Fruit fly (Drosophila melanogaster) whole organism, embryonic: Measurements from ENCODE around the gene shf.

ENCODE experiments used
- Blimp-1 ChIP-seq: fragments of 200-800 bp; sonication (Bioruptor generic); optimal IDR thresholded peaks from 3 replicates; lab custom pipeline; 2018; ENCODE audit warnings: missing biosample characterization, missing genetic modification characterization, mild to moderate bottlenecking, moderate library complexity, missing genetic modification reagents
- Bteb2 ChIP-seq: fragments of 200-800 bp; sonication (Bioruptor generic); optimal IDR thresholded peaks from 2 replicates; lab custom pipeline; 2016; ENCODE audit warnings: missing biosample characterization, missing genetic modification characterization
- CG10209 ChIP-seq: fragments of 200-800 bp; sonication (Bioruptor generic); optimal IDR thresholded peaks from 3 replicates; lab custom pipeline; 2017; ENCODE audit warnings: missing biosample characterization, mild to moderate bottlenecking, missing genetic modification characterization, missing genetic modification reagents
- CG10274 ChIP-seq: fragments of 200-800 bp; sonication (Bioruptor generic); optimal IDR thresholded peaks from 3 replicates; lab custom pipeline; 2017; ENCODE audit warnings: missing biosample characterization, mild to moderate bottlenecking, missing genetic modification characterization
- CG10462 ChIP-seq: fragments of 200-800 bp; sonication (Bioruptor generic); optimal IDR thresholded peaks from 2 replicates; lab custom pipeline; 2016; ENCODE audit warnings: missing biosample characterization, missing genetic modification characterization
- CG12391 ChIP-seq: fragments of 200-800 bp; sonication (Bioruptor generic); optimal IDR thresholded peaks from 3 replicates; lab custom pipeline; 2018; ENCODE audit warnings: missing biosample characterization, mild to moderate bottlenecking, missing genetic modification characterization, moderate library complexity
- CG14667 ChIP-seq: fragments of 200-800 bp; sonication (Bioruptor generic); IDR thresholded peaks from 2 replicates; pipeline ENCODE4 v1.3.6; 2022; ENCODE audit warnings: missing biosample characterization, missing genetic modification characterization
- CG14965 ChIP-seq: fragments of 200-800 bp; sonication (Bioruptor generic); optimal IDR thresholded peaks from 2 replicates; lab custom pipeline; 2016; ENCODE audit warnings: missing biosample characterization, missing genetic modification characterization, borderline replicate concordance
- CG15269 ChIP-seq: fragments of 200-800 bp; sonication (Bioruptor generic); optimal IDR thresholded peaks from 2 replicates; lab custom pipeline; 2018; ENCODE audit warnings: missing biosample characterization, mild to moderate bottlenecking, missing genetic modification characterization, moderate library complexity
- CG15479 ChIP-seq: fragments of 200-800 bp; sonication (Bioruptor generic); optimal IDR thresholded peaks from 3 replicates; lab custom pipeline; 2019; ENCODE audit warnings: missing biosample characterization, mild to moderate bottlenecking, missing genetic modification characterization, moderate library complexity
- CG1602 ChIP-seq: fragments of 200-800 bp; sonication (Bioruptor generic); optimal IDR thresholded peaks from 3 replicates; lab custom pipeline; 2016; ENCODE audit warnings: missing biosample characterization, missing genetic modification characterization
- CG1603 ChIP-seq: fragments of 200-800 bp; sonication (Bioruptor generic); optimal IDR thresholded peaks from 2 replicates; lab custom pipeline; 2019; ENCODE audit warnings: missing biosample characterization, mild to moderate bottlenecking, missing genetic modification characterization, moderate library complexity
- CG16813 ChIP-seq: fragments of 200-800 bp; sonication (Bioruptor generic); IDR thresholded peaks from 3 replicates; pipeline ENCODE4 v1.3.6; 2022; ENCODE audit warnings: missing biosample characterization, missing genetic modification characterization; ENCODE audit not compliant: partially characterized antibody
- CG17385 ChIP-seq: fragments of 200-800 bp; sonication (Bioruptor generic); optimal IDR thresholded peaks from 3 replicates; lab custom pipeline; 2018; ENCODE audit warnings: missing biosample characterization, mild to moderate bottlenecking, missing genetic modification characterization
- CG1792 ChIP-seq: fragments of 200-800 bp; sonication (Bioruptor generic); optimal IDR thresholded peaks from 2 replicates; lab custom pipeline; 2016; ENCODE audit warnings: missing biosample characterization, missing genetic modification characterization
- CG2712 ChIP-seq: fragments of 200-800 bp; optimal IDR thresholded peaks from 3 replicates; lab custom pipeline; 2019; ENCODE audit warnings: missing biosample characterization, mild to moderate bottlenecking, missing genetic modification characterization, moderate library complexity
- CG2875 ChIP-seq: fragments of 200-800 bp; sonication (Bioruptor generic); optimal IDR thresholded peaks from 2 replicates; lab custom pipeline; 2017; ENCODE audit warnings: missing biosample characterization, mild to moderate bottlenecking, missing genetic modification characterization, missing genetic modification reagents
- CG32767 ChIP-seq: fragments of 200-800 bp; sonication (Bioruptor generic); IDR thresholded peaks from 2 replicates; pipeline ENCODE4 v1.3.6; 2022; ENCODE audit warnings: missing biosample characterization, missing genetic modification characterization
- CG3838 ChIP-seq: fragments of 200-800 bp; sonication (Bioruptor generic); optimal IDR thresholded peaks from 3 replicates; lab custom pipeline; 2016; ENCODE audit warnings: missing biosample characterization, missing genetic modification characterization
- CG4617 ChIP-seq: fragments of 200-800 bp; sonication (Bioruptor generic); optimal IDR thresholded peaks from 3 replicates; lab custom pipeline; 2016; ENCODE audit warnings: missing biosample characterization, missing genetic modification characterization, borderline replicate concordance
- CG6254 ChIP-seq: fragments of 200-800 bp; sonication (Bioruptor generic); optimal IDR thresholded peaks from 3 replicates; lab custom pipeline; 2017; ENCODE audit warnings: mild to moderate bottlenecking, missing biosample characterization, missing genetic modification reagents, missing genetic modification characterization
- CG6683 ChIP-seq: fragments of 200-800 bp; sonication (Bioruptor generic); optimal IDR thresholded peaks from 2 replicates; lab custom pipeline; 2017; ENCODE audit warnings: missing biosample characterization, mild to moderate bottlenecking, missing genetic modification characterization, missing genetic modification reagents
- CG7928 ChIP-seq: fragments of 200-800 bp; sonication (Bioruptor generic); optimal IDR thresholded peaks from 2 replicates; lab custom pipeline; 2017; ENCODE audit warnings: missing biosample characterization, mild to moderate bottlenecking, missing genetic modification characterization
- CG8388 ChIP-seq: fragments of 200-800 bp; sonication (Bioruptor generic); optimal IDR thresholded peaks from 2 replicates; lab custom pipeline; 2019; ENCODE audit warnings: missing biosample characterization, mild to moderate bottlenecking, missing genetic modification characterization, moderate library complexity
- CG9215 ChIP-seq: fragments of 200-800 bp; sonication (Bioruptor generic); IDR thresholded peaks from 2 replicates; pipeline ENCODE4 v1.3.6; 2022; ENCODE audit warnings: missing biosample characterization, missing genetic modification characterization
- H2.0 ChIP-seq: fragments of 200-800 bp; sonication (Bioruptor generic); IDR thresholded peaks from 2 replicates; pipeline ENCODE4 v1.3.6; 2022; ENCODE audit warnings: missing biosample characterization, missing genetic modification characterization
- HLH54F ChIP-seq: fragments of 200-800 bp; sonication (Bioruptor generic); optimal IDR thresholded peaks from 3 replicates; lab custom pipeline; 2016; ENCODE audit warnings: missing biosample characterization, missing genetic modification characterization
- Kr ChIP-seq: fragments of 200-800 bp; sonication (Bioruptor generic); optimal IDR thresholded peaks from 2 replicates; lab custom pipeline; 2017; ENCODE audit warnings: missing biosample characterization, mild to moderate bottlenecking, missing genetic modification characterization
- Mrtf ChIP-seq: fragments of 200-800 bp; sonication (Bioruptor generic); IDR thresholded peaks from 3 replicates; pipeline ENCODE4 v1.3.6; 2022; ENCODE audit warnings: missing biosample characterization, missing genetic modification characterization
- Nf-YB ChIP-seq: fragments of 200-800 bp; sonication (Bioruptor generic); optimal IDR thresholded peaks from 3 replicates; lab custom pipeline; 2019; ENCODE audit warnings: missing biosample characterization, mild to moderate bottlenecking, missing genetic modification characterization, moderate library complexity
- Poxn ChIP-seq: fragments of 200-800 bp; sonication (Bioruptor generic); IDR thresholded peaks from 2 replicates; pipeline ENCODE4 v1.3.6; 2022; ENCODE audit warnings: missing biosample characterization, missing genetic modification characterization
- Spps ChIP-seq: fragments of 200-800 bp; sonication (Bioruptor generic); optimal IDR thresholded peaks from 2 replicates; lab custom pipeline; 2018; ENCODE audit warnings: missing biosample characterization, mild to moderate bottlenecking, missing genetic modification characterization
- Stat92E ChIP-seq, 3 experiments: fragments of >200 bp in 2 of 3; fragments of 200-800 bp in 1 of 3; sonication (Bioruptor generic) in 1 of 3; optimal IDR thresholded peaks; 2 replicates each; lab custom pipeline; 2017 to 2019; ENCODE audit warnings: missing biosample characterization in 3 of 3, missing genetic modification characterization in 3 of 3, mild to moderate bottlenecking in 1 of 3, moderate library complexity in 1 of 3
- Taf1 ChIP-seq: fragments of 200-800 bp; sonication (Bioruptor generic); IDR thresholded peaks from 2 replicates; pipeline ENCODE4 v1.3.6; 2022; ENCODE audit warnings: missing biosample characterization, missing genetic modification characterization
- ab ChIP-seq: fragments of 200-800 bp; sonication (Bioruptor generic); optimal IDR thresholded peaks from 2 replicates; lab custom pipeline; 2016; ENCODE audit warnings: missing biosample characterization, missing genetic modification characterization
- bigmax ChIP-seq: fragments of 200-800 bp; sonication (Bioruptor generic); optimal IDR thresholded peaks from 2 replicates; lab custom pipeline; 2018; ENCODE audit warnings: missing biosample characterization, mild to moderate bottlenecking, missing genetic modification characterization
- croc ChIP-seq: fragments of 200-800 bp; sonication (Bioruptor generic); conservative IDR thresholded peaks from 3 replicates; pipeline ENCODE4 v1.3.6; 2022; ENCODE audit warnings: missing biosample characterization, missing genetic modification characterization
- da ChIP-seq: fragments of 200-800 bp; sonication (Bioruptor generic); optimal IDR thresholded peaks from 2 replicates; lab custom pipeline; 2016; ENCODE audit warnings: missing biosample characterization, missing genetic modification characterization
- dm ChIP-seq: fragments of 200-800 bp; sonication (Bioruptor generic); optimal IDR thresholded peaks from 3 replicates; lab custom pipeline; 2016; ENCODE audit warnings: missing biosample characterization, missing genetic modification characterization
- eve ChIP-seq, 2 experiments: fragments of >200 bp; optimal IDR thresholded peaks; 2 replicates each; lab custom pipeline; 2017; ENCODE audit warnings: missing biosample characterization in 2 of 2, missing genetic modification characterization in 2 of 2
- eyg ChIP-seq: fragments of 200-800 bp; sonication (Bioruptor generic); optimal IDR thresholded peaks from 3 replicates; lab custom pipeline; 2016; ENCODE audit warnings: missing biosample characterization, missing genetic modification characterization
- gce ChIP-seq: fragments of 200-800 bp; sonication (Bioruptor generic); IDR thresholded peaks from 3 replicates; pipeline ENCODE4 v1.3.6; 2022; ENCODE audit warnings: missing biosample characterization, missing genetic modification characterization
- inv ChIP-seq: fragments of 200-800 bp; sonication (Bioruptor generic); IDR thresholded peaks from 2 replicates; pipeline ENCODE4 v1.3.6; 2022; ENCODE audit warnings: missing biosample characterization, missing genetic modification characterization; ENCODE audit not compliant: partially characterized antibody
- knrl ChIP-seq: fragments of 200-800 bp; sonication (Bioruptor generic); IDR thresholded peaks from 3 replicates; pipeline ENCODE4 v1.3.6; 2022; ENCODE audit warnings: missing biosample characterization, missing genetic modification characterization; ENCODE audit not compliant: partially characterized antibody
- lmd ChIP-seq: fragments of 200-800 bp; sonication (Bioruptor generic); IDR thresholded peaks from 2 replicates; pipeline ENCODE4 v1.3.6; 2022; ENCODE audit warnings: missing biosample characterization, missing genetic modification characterization
- repo ChIP-seq: fragments of 200-800 bp; sonication (Bioruptor generic); optimal IDR thresholded peaks from 2 replicates; lab custom pipeline; 2016; ENCODE audit warnings: missing biosample characterization, missing genetic modification characterization
- sens ChIP-seq: fragments of 200-800 bp; sonication (Bioruptor generic); peaks from one replicate; lab custom pipeline; 2016; ENCODE audit warnings: missing biosample characterization, missing genetic modification characterization
- stc ChIP-seq: fragments of 200-800 bp; sonication (Bioruptor generic); IDR thresholded peaks from 2 replicates; pipeline ENCODE4 v1.3.6; 2022; ENCODE audit warnings: missing biosample characterization, missing genetic modification characterization
- tio ChIP-seq: fragments of 200-800 bp; sonication (Bioruptor generic); optimal IDR thresholded peaks from 2 replicates; lab custom pipeline; 2017; ENCODE audit warnings: missing biosample characterization, missing genetic modification characterization, inconsistent platforms
- vvl ChIP-seq: fragments of 200-800 bp; sonication (Bioruptor generic); IDR thresholded peaks from 2 replicates; pipeline ENCODE4 v1.3.6; 2022; ENCODE audit warnings: missing biosample characterization, missing genetic modification characterization

Gene shf

DNA sequence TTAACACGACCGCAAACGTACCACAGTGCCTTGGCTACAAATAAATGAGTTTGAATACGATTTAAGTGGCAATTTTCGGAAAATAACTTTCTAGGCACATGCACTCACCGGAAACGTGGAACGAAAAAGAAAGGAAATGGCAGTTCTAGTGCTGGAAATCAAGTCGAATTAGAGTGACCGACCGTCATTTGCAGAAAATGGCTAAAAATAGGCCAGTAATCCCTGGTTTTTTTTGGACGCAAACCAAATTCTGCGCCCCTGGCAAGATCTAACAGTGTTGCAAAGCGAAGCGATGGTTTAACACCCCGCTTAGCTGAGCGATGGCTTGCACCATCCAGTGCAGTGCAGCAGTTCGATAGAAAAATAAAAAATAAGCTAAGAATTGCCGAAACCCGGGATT lies 35.4 kb downstream of the shf start, which contains the start of gene RpL17 (continued):
- TF ChIP-seq CG1792: peak; percentile 63
- TF ChIP-seq CG10209 (GFP tag; lab: Kevin White, UChicago): peak; percentile 83
- TF ChIP-seq croc (GFP tag; lab: Robert Waterston, UW): peak; percentile 66
- peak; percentile 82 for TF ChIP-seq CG7928 (GFP tag; lab: Kevin White, UChicago)
- peak; percentile 82 for TF ChIP-seq CG12391 (tag; lab: Kevin White, UChicago)
- peak; percentile 65 for TF ChIP-seq CG1602 (GFP tag; lab: Kevin White, UChicago)
- peak; percentile 78 for TF ChIP-seq CG15269 (tag; lab: Kevin White, UChicago)
- no peak for TF ChIP-seq eve (GFP tag; optimal IDR thresholded peaks at IDR 0.05; lab: Kevin White, UChicago)
- peak; percentile 71; the same call in 2 of the 3 replicates for TF ChIP-seq Mrtf (GFP tag; lab: Robert Waterston, UW)
- TF ChIP-seq Spps: peak; percentile 46
- TF ChIP-seq CG10462 (GFP tag; lab: Kevin White, UChicago): peak; percentile 46
- peak; percentile 55 for TF ChIP-seq CG32767 (GFP tag; lab: Robert Waterston, UW)
- TF ChIP-seq Taf1 (GFP tag; lab: Robert Waterston, UW): no peak; the same call in 1 of the 2 replicates
- peak; percentile 6 for TF ChIP-seq CG14965 (GFP tag; lab: Kevin White, UChicago)
- peak; percentile 77 for TF ChIP-seq HLH54F (GFP tag; lab: Kevin White, UChicago)
- TF ChIP-seq CG10274 (GFP tag; lab: Kevin White, UChicago): peak; percentile 66
- peak; percentile 70 for TF ChIP-seq da (GFP tag; lab: Kevin White, UChicago)
- TF ChIP-seq CG2712 (tag; lab: Kevin White, UChicago): peak; percentile 46
- peak; percentile 81 for TF ChIP-seq CG17385 (GFP tag; lab: Kevin White, UChicago)
- peak; percentile 86 for TF ChIP-seq eyg (GFP tag; lab: Kevin White, UChicago)
- TF ChIP-seq Stat92E (GFP tag; optimal IDR thresholded peaks at IDR 0.05; lab: Kevin White, UChicago): peak in 1 of 3 experiments; percentile 54
- peak; percentile 44; the same call in 1 of the 3 replicates for TF ChIP-seq knrl
- peak; percentile 60 for TF ChIP-seq CG9215 (GFP tag; lab: Robert Waterston, UW)
- TF ChIP-seq sens (GFP tag; lab: Kevin White, UChicago): peak; percentile 96
- peak; percentile 50 for TF ChIP-seq Blimp-1 (GFP tag; lab: Kevin White, UChicago)
- TF ChIP-seq CG4617 (GFP tag; lab: Kevin White, UChicago): peak; percentile 70
- TF ChIP-seq lmd (GFP tag; lab: Robert Waterston, UW): peak; percentile 82
- peak; percentile 76 for TF ChIP-seq Bteb2
- peak; percentile 67 for TF ChIP-seq Kr
- peak; percentile 84 for TF ChIP-seq repo
- peak; percentile 7 for TF ChIP-seq tio (GFP tag; lab: Kevin White, UChicago)
- peak; percentile 44 for TF ChIP-seq CG14667 (GFP tag; lab: Robert Waterston, UW)
- TF ChIP-seq CG1603 (tag; lab: Kevin White, UChicago): peak; percentile 94
- TF ChIP-seq CG16813 (GFP tag; lab: Robert Waterston, UW): peak; percentile 47; the same call in 1 of the 3 replicates
- peak; percentile 87 for TF ChIP-seq stc (GFP tag; lab: Robert Waterston, UW)
- TF ChIP-seq CG3838 (GFP tag; lab: Kevin White, UChicago): peak; percentile 62
- TF ChIP-seq inv (GFP tag; lab: Robert Waterston, UW): no peak; the same call in 1 of the 2 replicates
- no peak for TF ChIP-seq bigmax
- TF ChIP-seq vvl (GFP tag; lab: Robert Waterston, UW): peak; percentile 90
- TF ChIP-seq CG6683: peak; percentile 72
- TF ChIP-seq H2.0 (GFP tag; lab: Robert Waterston, UW): peak; percentile 80
- peak; percentile 92 for TF ChIP-seq gce (GFP tag; lab: Robert Waterston, UW)
- TF ChIP-seq dm: peak; percentile 93
- peak; percentile 72 for TF ChIP-seq Nf-YB
- TF ChIP-seq ab (GFP tag; lab: Kevin White, UChicago): peak; percentile 33
- peak; percentile 62 for TF ChIP-seq CG6254
- no peak for TF ChIP-seq CG15479 (GFP tag; lab: Kevin White, UChicago)
- TF ChIP-seq CG2875 (GFP tag; lab: Kevin White, UChicago): peak; percentile 88
- peak; percentile 70 for TF ChIP-seq CG8388 (GFP tag; lab: Kevin White, UChicago)
- 0 out of 2 replicates have a peak, but pooled peaks have one; percentile 15 for TF ChIP-seq Poxn
